Fruit fly (Drosophila melanogaster) whole organism, prepupa: ENCODE data around the gene Ufsp2.

Experiments used
- CG10631 ChIP-seq: fragments of 200-800 bp; sonication (Bioruptor generic); optimal IDR thresholded peaks from 2 replicates; lab custom pipeline; 2016; ENCODE audit warnings: missing biosample characterization, missing genetic modification characterization
- CG11902 ChIP-seq: fragments of 200-800 bp; sonication (Bioruptor generic); optimal IDR thresholded peaks from 3 replicates; lab custom pipeline; 2016; ENCODE audit warnings: missing biosample characterization, missing genetic modification characterization
- CG32006 ChIP-seq: fragments of 200-800 bp; sonication (Bioruptor generic); optimal IDR thresholded peaks from 3 replicates; lab custom pipeline; 2017; ENCODE audit warnings: missing biosample characterization, mild to moderate bottlenecking, missing genetic modification characterization
- CG3919 ChIP-seq: fragments of 200-800 bp; sonication (Bioruptor generic); optimal IDR thresholded peaks from 3 replicates; lab custom pipeline; 2016; ENCODE audit warnings: missing biosample characterization, missing genetic modification characterization
- Gug ChIP-seq: fragments of 200-800 bp; sonication (Bioruptor generic); IDR thresholded peaks from 2 replicates; pipeline ENCODE4 v1.3.6; 2022; ENCODE audit warnings: missing biosample characterization, missing genetic modification characterization
- Lpt ChIP-seq: fragments of 200-800 bp; sonication (Bioruptor generic); optimal IDR thresholded peaks from 3 replicates; lab custom pipeline; 2016; ENCODE audit warnings: missing biosample characterization, missing genetic modification characterization
- Met ChIP-seq: fragments of 200-800 bp; sonication (Bioruptor generic); optimal IDR thresholded peaks from 3 replicates; lab custom pipeline; 2016; ENCODE audit warnings: missing biosample characterization, missing genetic modification characterization
- Sox15 ChIP-seq: fragments of 200-800 bp; sonication (Bioruptor generic); optimal IDR thresholded peaks from 3 replicates; lab custom pipeline; 2016; ENCODE audit warnings: missing biosample characterization, missing genetic modification characterization
- achi ChIP-seq: fragments of 200-800 bp; sonication (Bioruptor generic); optimal IDR thresholded peaks from 3 replicates; lab custom pipeline; 2016; ENCODE audit warnings: missing biosample characterization, missing genetic modification characterization
- fkh ChIP-seq: fragments of 200-800 bp; sonication (Bioruptor generic); optimal IDR thresholded peaks from 3 replicates; lab custom pipeline; 2017; ENCODE audit warnings: missing biosample characterization, mild to moderate bottlenecking, missing genetic modification characterization, moderate library complexity
- lz ChIP-seq: fragments of 200-800 bp; sonication (Bioruptor generic); optimal IDR thresholded peaks from 3 replicates; lab custom pipeline; 2016; ENCODE audit warnings: missing biosample characterization, missing genetic modification characterization
- salr ChIP-seq, 2 experiments: fragments of 200-800 bp; sonication (Bioruptor generic); optimal IDR thresholded peaks; 3 replicates each; lab custom pipeline; 2016 to 2018; ENCODE audit warnings: missing biosample characterization in 2 of 2, missing genetic modification characterization in 2 of 2, mild to moderate bottlenecking in 1 of 2
- svp ChIP-seq: fragments of 200-800 bp; sonication (Bioruptor generic); peaks from one replicate; lab custom pipeline; 2016; ENCODE audit warnings: missing biosample characterization, missing genetic modification characterization

DNA sequence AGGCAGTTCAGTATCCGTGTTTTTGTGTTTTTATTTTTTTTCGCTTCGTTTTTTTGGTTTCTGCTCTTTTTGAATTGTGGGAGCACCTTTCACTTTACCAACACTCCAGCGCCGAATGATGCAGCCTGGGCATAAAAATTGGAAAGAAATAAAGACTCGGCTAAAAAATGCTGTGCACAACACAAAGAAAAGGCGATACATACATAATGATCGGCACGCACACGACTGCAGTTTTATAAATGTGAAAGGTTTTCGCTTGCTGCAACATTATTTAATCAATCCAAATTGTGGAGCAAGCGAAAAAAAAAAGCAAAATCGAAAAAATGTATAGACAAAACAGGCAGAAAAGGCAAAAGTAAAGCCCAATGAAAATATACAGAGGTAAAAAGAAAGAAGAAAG, 33.3 kb upstream of the Ufsp2 start:
- TF ChIP-seq fkh (GFP tag; lab: Kevin White, UChicago) (no peak), CG10631 (GFP tag; lab: Kevin White, UChicago) (no peak), CG11902 (GFP tag; lab: Kevin White, UChicago) (no peak), Sox15 (no peak), Met (GFP tag; lab: Kevin White, UChicago) (no peak), Lpt (GFP tag; lab: Kevin White, UChicago) (no peak), Gug (GFP tag; lab: Robert Waterston, UW) (no peak), lz (GFP tag; lab: Kevin White, UChicago) (no peak), svp (GFP tag; lab: Kevin White, UChicago) (no peak), CG32006 (GFP tag; lab: Kevin White, UChicago) (no peak), achi (no peak), salr (GFP tag; optimal IDR thresholded peaks at IDR 0.05; lab: Kevin White, UChicago) (no peak), CG3919 (GFP tag; lab: Kevin White, UChicago) (no peak)
